Fruit fly (Drosophila melanogaster) whole organism, embryonic: Measurements from ENCODE around the gene SCCRO.
A peak's percentile ranks its signal among the peaks of the same experiment; 100 is the strongest.

Experiments
- CG10321 ChIP-seq: fragments of 200-800 bp; sonication (Bioruptor generic); IDR thresholded peaks from 2 replicates; pipeline ENCODE4 v1.3.6; 2022; ENCODE audit warnings: missing biosample characterization, missing genetic modification characterization
- CG11504 ChIP-seq: fragments of 200-800 bp; sonication (Bioruptor generic); optimal IDR thresholded peaks from 3 replicates; lab custom pipeline; 2019; ENCODE audit warnings: missing biosample characterization, mild to moderate bottlenecking, missing genetic modification characterization, moderate library complexity
- CG15479 ChIP-seq: fragments of 200-800 bp; sonication (Bioruptor generic); optimal IDR thresholded peaks from 3 replicates; lab custom pipeline; 2019; ENCODE audit warnings: missing biosample characterization, mild to moderate bottlenecking, missing genetic modification characterization, moderate library complexity
- CG17359 ChIP-seq: fragments of 200-800 bp; sonication (Bioruptor generic); optimal IDR thresholded peaks from 3 replicates; lab custom pipeline; 2018; ENCODE audit warnings: missing biosample characterization, mild to moderate bottlenecking, missing genetic modification characterization, moderate library complexity
- CG2199 ChIP-seq: fragments of 200-800 bp; sonication (Bioruptor generic); IDR thresholded peaks from 3 replicates; pipeline ENCODE4 v1.3.6; 2022; ENCODE audit warnings: missing biosample characterization, missing genetic modification characterization
- CG34422 ChIP-seq: fragments of 200-800 bp; sonication (Bioruptor generic); IDR thresholded peaks from 3 replicates; pipeline ENCODE4 v1.3.6; 2022; ENCODE audit warnings: missing biosample characterization, missing genetic modification characterization
- CG4360 ChIP-seq: fragments of 200-800 bp; sonication (Bioruptor generic); IDR thresholded peaks from 2 replicates; pipeline ENCODE4 v1.3.6; 2022; ENCODE audit warnings: missing biosample characterization, missing genetic modification characterization
- CG4424 ChIP-seq: fragments of 200-800 bp; sonication (Bioruptor generic); optimal IDR thresholded peaks from 3 replicates; lab custom pipeline; 2016; ENCODE audit warnings: missing biosample characterization, missing genetic modification characterization
- CG6791 ChIP-seq: fragments of 200-800 bp; sonication (Bioruptor generic); IDR thresholded peaks from 3 replicates; pipeline ENCODE4 v1.3.6; 2022; ENCODE audit warnings: missing biosample characterization, missing genetic modification characterization; ENCODE audit not compliant: partially characterized antibody
- CG6854 ChIP-seq: fragments of 200-800 bp; sonication (Bioruptor generic); optimal IDR thresholded peaks from 3 replicates; lab custom pipeline; 2017; ENCODE audit warnings: missing biosample characterization, mild to moderate bottlenecking, missing genetic modification characterization
- CG9437 ChIP-seq: fragments of 200-800 bp; sonication (Bioruptor generic); optimal IDR thresholded peaks from 2 replicates; lab custom pipeline; 2018; ENCODE audit warnings: missing biosample characterization, mild to moderate bottlenecking, missing genetic modification characterization
- D ChIP-seq, 2 experiments: fragments of 200-800 bp in 1 of 2; fragments of >200 bp in 1 of 2; sonication (Bioruptor generic) in 1 of 2; optimal IDR thresholded peaks; 2 replicates in 1 of 2; 3 replicates in 1 of 2; lab custom pipeline; 2017; ENCODE audit warnings: mild to moderate bottlenecking in 1 of 2, missing biosample characterization in 1 of 2, missing genetic modification characterization in 1 of 2, missing genetic modification reagents in 1 of 2
- Kr ChIP-seq: fragments of 200-800 bp; sonication (Bioruptor generic); optimal IDR thresholded peaks from 2 replicates; lab custom pipeline; 2017; ENCODE audit warnings: missing biosample characterization, mild to moderate bottlenecking, missing genetic modification characterization
- Mes4 ChIP-seq: fragments of 200-800 bp; sonication (Bioruptor generic); optimal IDR thresholded peaks from 2 replicates; lab custom pipeline; 2016; ENCODE audit warnings: missing biosample characterization, missing genetic modification characterization
- NC2β ChIP-seq: fragments of 200-800 bp; sonication (Bioruptor generic); optimal IDR thresholded peaks from 2 replicates; lab custom pipeline; 2016; ENCODE audit warnings: missing biosample characterization, missing genetic modification characterization
- Trl ChIP-seq, 3 experiments: fragments of >200 bp in 2 of 3; fragments of 200-800 bp in 1 of 3; sonication (Bioruptor generic) in 1 of 3; optimal IDR thresholded peaks; 2 replicates in 1 of 3; 3 replicates in 2 of 3; lab custom pipeline; 2016 to 2017; ENCODE audit warnings: missing biosample characterization in 1 of 3, missing genetic modification characterization in 1 of 3
- YL-1 ChIP-seq: fragments of 200-800 bp; sonication (Bioruptor generic); optimal IDR thresholded peaks from 3 replicates; lab custom pipeline; 2017; ENCODE audit warnings: missing biosample characterization, mild to moderate bottlenecking, missing genetic modification characterization
- ac ChIP-seq: fragments of 200-800 bp; sonication (Bioruptor generic); optimal IDR thresholded peaks from 3 replicates; lab custom pipeline; 2017; ENCODE audit warnings: missing biosample characterization, mild to moderate bottlenecking, missing genetic modification characterization
- bigmax ChIP-seq: fragments of 200-800 bp; sonication (Bioruptor generic); optimal IDR thresholded peaks from 2 replicates; lab custom pipeline; 2018; ENCODE audit warnings: missing biosample characterization, mild to moderate bottlenecking, missing genetic modification characterization
- crol ChIP-seq: fragments of 200-800 bp; sonication (Bioruptor generic); IDR thresholded peaks from 2 replicates; pipeline ENCODE4 v1.3.6; 2022; ENCODE audit warnings: missing biosample characterization, missing genetic modification characterization
- eve ChIP-seq, 2 experiments: fragments of >200 bp; optimal IDR thresholded peaks; 2 replicates each; lab custom pipeline; 2017; ENCODE audit warnings: missing biosample characterization in 2 of 2, missing genetic modification characterization in 2 of 2
- gce ChIP-seq: fragments of 200-800 bp; sonication (Bioruptor generic); IDR thresholded peaks from 3 replicates; pipeline ENCODE4 v1.3.6; 2022; ENCODE audit warnings: missing biosample characterization, missing genetic modification characterization
- gfzf ChIP-seq: fragments of 200-800 bp; sonication (Bioruptor generic); optimal IDR thresholded peaks from 2 replicates; lab custom pipeline; 2016; ENCODE audit warnings: missing biosample characterization, mild to moderate bottlenecking, missing genetic modification characterization, moderate library complexity
- grn ChIP-seq: fragments of 200-800 bp; sonication (Bioruptor generic); optimal IDR thresholded peaks from 3 replicates; lab custom pipeline; 2017; ENCODE audit warnings: missing biosample characterization, missing genetic modification characterization
- h ChIP-seq: fragments of >200 bp; optimal IDR thresholded peaks from 2 replicates; lab custom pipeline; 2017
- hkb ChIP-seq, 2 experiments: fragments of 200-800 bp in 1 of 2; fragments of >200 bp in 1 of 2; sonication (Bioruptor generic) in 1 of 2; IDR thresholded peaks in 1 of 2; optimal IDR thresholded peaks in 1 of 2; 2 replicates each; pipeline versions ENCODE4 v1.3.6 to Lab custom; 2017 to 2022; ENCODE audit warnings: missing biosample characterization in 1 of 2, missing genetic modification characterization in 1 of 2
- kni ChIP-seq: fragments of 200-800 bp; sonication (Bioruptor generic); optimal IDR thresholded peaks from 3 replicates; lab custom pipeline; 2017; ENCODE audit warnings: mild to moderate bottlenecking, missing biosample characterization, missing genetic modification reagents, missing genetic modification characterization
- luna ChIP-seq: fragments of 200-800 bp; sonication (Bioruptor generic); optimal IDR thresholded peaks from 2 replicates; lab custom pipeline; 2016; ENCODE audit warnings: missing biosample characterization, missing genetic modification characterization
- nom ChIP-seq: fragments of 200-800 bp; sonication (Bioruptor generic); optimal IDR thresholded peaks from 2 replicates; lab custom pipeline; 2017; ENCODE audit warnings: missing biosample characterization, missing genetic modification characterization, mild to moderate bottlenecking, moderate library complexity, missing genetic modification reagents
- scrt ChIP-seq: fragments of 200-800 bp; sonication (Bioruptor generic); optimal IDR thresholded peaks from 2 replicates; lab custom pipeline; 2018; ENCODE audit warnings: missing biosample characterization, mild to moderate bottlenecking, missing genetic modification characterization, moderate library complexity
- slbo ChIP-seq: fragments of 200-800 bp; sonication (Bioruptor generic); IDR thresholded peaks from 2 replicates; pipeline ENCODE4 v1.3.6; 2022; ENCODE audit warnings: missing biosample characterization, missing genetic modification characterization
- sr ChIP-seq: fragments of 200-800 bp; sonication (Bioruptor generic); IDR thresholded peaks from 3 replicates; pipeline ENCODE4 v1.3.6; 2022; ENCODE audit warnings: missing biosample characterization, missing genetic modification characterization
- tgo ChIP-seq: fragments of 200-800 bp; sonication (Bioruptor generic); IDR thresholded peaks from 3 replicates; pipeline ENCODE4 v1.3.6; 2022; ENCODE audit warnings: missing biosample characterization, missing genetic modification characterization
- ttk ChIP-seq: fragments of 200-800 bp; sonication (Bioruptor generic); IDR thresholded peaks from 2 replicates; pipeline ENCODE4 v2.1.2; 2022; ENCODE audit warnings: missing biosample characterization, missing genetic modification characterization
- zen ChIP-seq: fragments of 200-800 bp; sonication (Bioruptor generic); optimal IDR thresholded peaks from 3 replicates; lab custom pipeline; 2018; ENCODE audit warnings: missing biosample characterization, mild to moderate bottlenecking, missing genetic modification characterization, moderate library complexity

SCCRO gene

dm6 chr3L:15592536-15593260 is 29.5 kb downstream of the SCCRO start (continued):
- TF ChIP-seq Kr (GFP tag; lab: Kevin White, UChicago), result no peak
- TF ChIP-seq ttk (GFP tag; lab: Robert Waterston, UW), result 0 out of 2 replicates have a peak, but pooled peaks have one; percentile 9
- TF ChIP-seq CG34422, result no peak
- TF ChIP-seq, all 482 proteins: peak for 167

- no peak for TF ChIP-seq sr (GFP tag; lab: Robert Waterston, UW)
- no peak for TF ChIP-seq gce (GFP tag; lab: Robert Waterston, UW)
- TF ChIP-seq CG10321 (GFP tag; lab: Robert Waterston, UW), result no peak
- TF ChIP-seq Mes4 (GFP tag; lab: Kevin White, UChicago), result no peak
- peak; percentile 13 to 39 for TF ChIP-seq Trl (optimal IDR thresholded peaks at IDR 0.05; lab: Kevin White, UChicago)
- no peak for TF ChIP-seq Trl (GFP tag; optimal IDR thresholded peaks at IDR 0.05; lab: Kevin White, UChicago)
- no peak for TF ChIP-seq bigmax (GFP tag; lab: Kevin White, UChicago)
- TF ChIP-seq CG6854 (GFP tag; lab: Kevin White, UChicago), result no peak
- TF ChIP-seq NC2β (GFP tag; lab: Kevin White, UChicago), result no peak
- TF ChIP-seq eve (GFP tag; optimal IDR thresholded peaks at IDR 0.05; lab: Kevin White, UChicago), result no peak
- TF ChIP-seq tgo, result no peak
- TF ChIP-seq D (optimal IDR thresholded peaks at IDR 0.05; lab: Kevin White, UChicago), result peak; percentile 80
- TF ChIP-seq D (GFP tag; optimal IDR thresholded peaks at IDR 0.05; lab: Kevin White, UChicago), result no peak
- TF ChIP-seq CG11504 (tag; lab: Kevin White, UChicago), result peak; percentile 48
- TF ChIP-seq scrt, result peak; percentile 100
- peak; percentile 17 for TF ChIP-seq ac (GFP tag; lab: Kevin White, UChicago)
- TF ChIP-seq kni, result no peak
- no peak for TF ChIP-seq h (lab: Kevin White, UChicago)
- no peak for TF ChIP-seq CG9437 (GFP tag; lab: Kevin White, UChicago)
- no peak for TF ChIP-seq slbo (GFP tag; lab: Robert Waterston, UW)
- TF ChIP-seq luna (GFP tag; lab: Kevin White, UChicago), result no peak
- no peak for TF ChIP-seq gfzf (GFP tag; lab: Kevin White, UChicago)
- TF ChIP-seq grn (GFP tag; lab: Kevin White, UChicago), result no peak
Measured at dm6 chr3L:15593399-15593798, 30.2 kb downstream of the SCCRO start.

- no peak for TF ChIP-seq hkb (optimal IDR thresholded peaks at IDR 0.05; lab: Kevin White, UChicago)
- TF ChIP-seq hkb (GFP tag; IDR thresholded peaks at IDR 0.05; lab: Robert Waterston, UW), result no peak
- TF ChIP-seq D (optimal IDR thresholded peaks at IDR 0.05; lab: Kevin White, UChicago), result peak; percentile 82
- TF ChIP-seq D (GFP tag; optimal IDR thresholded peaks at IDR 0.05; lab: Kevin White, UChicago), result no peak
- peak; percentile 3 for TF ChIP-seq nom (GFP tag; lab: Kevin White, UChicago)
- TF ChIP-seq CG4424 (GFP tag; lab: Kevin White, UChicago), result no peak
- no peak for TF ChIP-seq CG6791 (GFP tag; lab: Robert Waterston, UW)
- TF ChIP-seq CG4360 (GFP tag; lab: Robert Waterston, UW), result peak; percentile 54; the same call in 1 of the 2 replicates
- TF ChIP-seq crol (GFP tag; lab: Robert Waterston, UW), result peak; percentile 59
- TF ChIP-seq YL-1, result no peak
- TF ChIP-seq ac (GFP tag; lab: Kevin White, UChicago), result no peak
- 0 out of 3 replicates have a peak, but pooled peaks have one; percentile 37 for TF ChIP-seq CG2199 (GFP tag; lab: Robert Waterston, UW)
- no peak for TF ChIP-seq CG17359 (tag; lab: Kevin White, UChicago)
- TF ChIP-seq zen (tag; lab: Kevin White, UChicago), result peak; percentile 31
- peak; percentile 92 for TF ChIP-seq CG15479 (GFP tag; lab: Kevin White, UChicago)
Measured at dm6 chr3L:15594093-15594653, 30.9 kb downstream of the SCCRO start.
